Fruit fly (Drosophila melanogaster): ENCODE measurements around the gene Csk.

- TF ChIP-seq Ets21C (GFP tag; optimal IDR thresholded peaks at IDR 0.05), result no peak
- TF ChIP-seq Hr39 (GFP tag; optimal IDR thresholded peaks at IDR 0.05), result no peak
- no peak for TF ChIP-seq Blimp-1 (GFP tag; optimal IDR thresholded peaks at IDR 0.05)
- TF ChIP-seq ss (GFP tag; optimal IDR thresholded peaks at IDR 0.05), result no peak
- no peak for TF ChIP-seq CG10669 (GFP tag; optimal IDR thresholded peaks at IDR 0.05)
- no peak for TF ChIP-seq OdsH (GFP tag; optimal IDR thresholded peaks at IDR 0.05)
- no peak for TF ChIP-seq CG10631 (GFP tag; optimal IDR thresholded peaks at IDR 0.05)
- no peak for TF ChIP-seq fkh (GFP tag; optimal IDR thresholded peaks at IDR 0.05)
- TF ChIP-seq CG7368 (GFP tag; optimal IDR thresholded peaks at IDR 0.05), result no peak
- no peak for TF ChIP-seq esn (GFP tag; optimal IDR thresholded peaks at IDR 0.05)
- no peak for TF ChIP-seq Smox (GFP tag; optimal IDR thresholded peaks at IDR 0.05)
- TF ChIP-seq CG11762 (GFP tag; optimal IDR thresholded peaks at IDR 0.05; ENCODE audit: insufficient read depth), result no peak
- TF ChIP-seq CG34406 (GFP tag; optimal IDR thresholded peaks at IDR 0.05), result no peak
These were observed 1.9 kb downstream of the Csk start for dm6 chr3R:11648356-11649355.
